Fruit fly (Drosophila melanogaster): ENCODE data around the gene jus.

DNA sequence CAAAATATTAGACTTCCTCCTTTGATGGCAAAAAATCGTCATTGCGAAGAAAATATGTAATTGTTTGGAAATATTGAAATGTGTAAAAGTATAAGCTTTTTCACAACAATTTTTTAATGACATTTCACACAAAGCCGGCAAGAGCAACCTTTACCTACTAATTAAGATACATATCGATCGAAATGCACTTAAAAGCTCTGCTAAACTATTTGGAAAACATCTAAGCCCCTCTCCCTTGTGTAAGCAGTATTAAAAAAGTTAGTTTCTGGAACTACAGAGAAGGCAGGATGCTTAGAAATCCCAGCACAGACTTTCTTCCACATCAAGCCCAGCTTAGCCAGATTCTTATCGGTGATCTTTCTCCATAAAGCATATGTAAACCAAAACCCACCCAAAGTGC lies 9.2 kb upstream of the jus start, which contains the start of gene Cyt-c1L:
- TF ChIP-seq CG11294 (GFP tag; IDR thresholded peaks at IDR 0.05) (no peak), CG6276 (GFP tag; optimal IDR thresholded peaks at IDR 0.05) (no peak), CG34406 (GFP tag; optimal IDR thresholded peaks at IDR 0.05) (no peak), CG4318 (GFP tag; optimal IDR thresholded peaks at IDR 0.05) (no peak), Lpt (GFP tag; optimal IDR thresholded peaks at IDR 0.05) (no peak)

All from whole organism, prepupa.